Worm (Caenorhabditis elegans) whole organism, mixed stage, embryonic: Measurements from ENCODE around the gene tbc-20.

Experiments
- snpc-4 ChIP-seq: fragments of 150-350 bp; optimal IDR thresholded peaks from 2 replicates; lab custom pipeline; 2014; ENCODE audit warnings: missing biosample characterization, missing genetic modification characterization
- unc-62 ChIP-seq: fragments of 150-350 bp; optimal IDR thresholded peaks from 2 replicates; lab custom pipeline; 2014; ENCODE audit warnings: missing biosample characterization, missing genetic modification reagents, missing genetic modification characterization

ce11 chrII:14804259-14804899, 6.1 kb downstream of the tbc-20 start, which contains the start of gene W01D2.3:
- TF ChIP-seq snpc-4 (no peak), unc-62 (GFP tag; lab: Kevin White, UChicago) (peak; percentile 63)
